Fruit fly (Drosophila melanogaster): ENCODE measurements around the gene alpha-Est5.

Gene alpha-Est5

DNA sequence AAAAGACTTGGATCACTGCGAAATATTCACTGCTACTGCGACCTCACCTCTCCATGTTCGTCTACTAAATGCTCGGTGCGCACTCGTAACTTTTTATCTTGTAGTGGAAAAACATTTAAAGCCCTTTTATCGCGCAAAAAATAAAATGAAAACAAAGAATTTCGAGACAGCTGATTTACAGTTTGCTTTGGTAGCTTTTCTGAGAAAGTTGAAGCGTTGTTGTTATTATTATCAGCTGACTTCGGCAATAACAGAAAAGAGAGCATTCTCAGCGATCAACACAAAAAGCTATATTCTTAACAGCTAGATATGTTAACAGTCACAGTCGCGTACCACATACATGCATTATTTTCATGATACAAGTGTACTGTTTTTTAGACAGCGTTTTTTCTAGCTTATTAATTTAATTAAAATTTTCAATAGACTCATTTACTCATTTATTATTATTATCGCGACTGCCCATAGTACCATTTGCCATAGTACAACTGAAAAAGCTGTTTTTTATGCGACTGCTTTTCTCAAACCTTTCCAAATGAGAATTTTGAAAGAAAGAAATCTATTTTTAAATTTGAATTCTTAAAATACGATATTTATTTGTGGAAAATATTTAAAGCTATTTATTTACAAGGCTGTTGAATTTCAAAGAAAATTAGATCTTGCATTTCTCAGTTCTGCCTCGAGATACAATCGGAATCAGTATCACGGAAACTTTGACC, 5.1 kb upstream of the alpha-Est5 start, which contains the start of the genes alpha-Est3 and alpha-Est2:
Gene alpha-Est3 (minus strand): TSS at position 487 of the 716 bp plus-strand sequence.
Gene alpha-Est2 (plus strand): TSS at position 666 of the 716 bp plus-strand sequence.
- TF ChIP-seq bbx (GFP tag; IDR thresholded peaks at IDR 0.05; ENCODE audit: partially characterized antibody) (no peak), Deaf1 (tag; optimal IDR thresholded peaks at IDR 0.05) (peak; percentile 36), CG6765 (GFP tag; optimal IDR thresholded peaks at IDR 0.05) (no peak), CG30020 (tag; optimal IDR thresholded peaks at IDR 0.05) (no peak), Trl (optimal IDR thresholded peaks at IDR 0.05) (peak in 1 of 2 experiments; percentile 38), Trl (GFP tag; optimal IDR thresholded peaks at IDR 0.05) (no peak), CG15073 (GFP tag; optimal IDR thresholded peaks at IDR 0.05) (peak; percentile 90), Doc3 (GFP tag; IDR thresholded peaks at IDR 0.05; ENCODE audit: partially characterized antibody) (no peak), crp (GFP tag; optimal IDR thresholded peaks at IDR 0.05) (peak in 1 of 2 experiments; percentile 75), sd (tag; optimal IDR thresholded peaks at IDR 0.05) (peak; percentile 36), CG13287 (GFP tag; IDR thresholded peaks at IDR 0.05; ENCODE audit: partially characterized antibody) (peak; percentile 24; the same call in 1 of the 2 replicates), lbe (GFP tag; optimal IDR thresholded peaks at IDR 0.05) (peak; percentile 22), CG34224 (GFP tag; IDR thresholded peaks at IDR 0.05; ENCODE audit: partially characterized antibody) (peak; percentile 15; the same call in 1 of the 3 replicates), CG3995 (GFP tag; optimal IDR thresholded peaks at IDR 0.05) (peak; percentile 50), Med (GFP tag) (peak; percentile 21), mld (GFP tag; IDR thresholded peaks at IDR 0.05; ENCODE audit: partially characterized antibody) (no peak), CG15696 (tag; optimal IDR thresholded peaks at IDR 0.05) (no peak)

dm6 chr3R:7538435-7538834, 2.2 kb upstream of the alpha-Est5 start, which contains the start of gene alpha-Est4:
Gene alpha-Est4 (minus strand): TSS chr3R:7538615.
- TF ChIP-seq CG1832 (GFP tag; optimal IDR thresholded peaks at IDR 0.05) (no peak), sr (GFP tag; IDR thresholded peaks at IDR 0.05) (no peak), sug (tag; optimal IDR thresholded peaks at IDR 0.05) (peak; percentile 36), az2 (GFP tag; optimal IDR thresholded peaks at IDR 0.05) (no peak), exex (tag; optimal IDR thresholded peaks at IDR 0.05) (peak; percentile 81), CG2199 (GFP tag; IDR thresholded peaks at IDR 0.05) (no peak), slbo (GFP tag; IDR thresholded peaks at IDR 0.05) (no peak), mirr (GFP tag; optimal IDR thresholded peaks at IDR 0.05) (peak; percentile 60), CG14710 (tag; optimal IDR thresholded peaks at IDR 0.05) (no peak), ase (GFP tag; IDR thresholded peaks at IDR 0.05) (no peak), grn (GFP tag; optimal IDR thresholded peaks at IDR 0.05) (peak; percentile 39)

DNA sequence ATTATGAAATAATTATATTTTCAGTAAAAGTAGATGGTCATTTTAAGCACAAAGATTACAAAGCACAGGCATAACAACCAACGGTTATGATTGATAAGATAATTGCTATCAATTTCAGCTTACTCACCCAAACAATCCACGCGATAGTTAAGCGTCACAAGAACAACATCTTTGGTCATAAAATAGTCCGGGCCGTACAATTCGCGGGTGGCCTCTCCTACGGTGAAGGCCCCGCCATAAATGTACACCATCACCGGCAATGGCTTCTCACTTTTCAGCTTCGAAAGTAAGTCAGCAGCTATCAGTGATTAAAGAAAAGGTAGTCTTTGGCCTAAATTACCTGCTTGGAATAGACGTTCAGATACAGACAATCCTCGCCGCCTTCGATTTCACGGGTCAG, 584 bp downstream of the alpha-Est5 start:
- TF ChIP-seq CG12391 (tag; optimal IDR thresholded peaks at IDR 0.05) (no peak), Ets65A (GFP tag) (peak; percentile 23), ERR (GFP tag; optimal IDR thresholded peaks at IDR 0.05) (no peak), Atf-2 (GFP tag; optimal IDR thresholded peaks at IDR 0.05) (no peak), CG6791 (GFP tag; IDR thresholded peaks at IDR 0.05; ENCODE audit: partially characterized antibody) (no peak), ro (GFP tag; IDR thresholded peaks at IDR 0.05) (no peak), insv (GFP tag; optimal IDR thresholded peaks at IDR 0.05) (no peak), sug (tag; optimal IDR thresholded peaks at IDR 0.05) (peak; percentile 92), exex (tag; optimal IDR thresholded peaks at IDR 0.05) (peak; percentile 79), pb (GFP tag; optimal IDR thresholded peaks at IDR 0.05) (no peak), Atf6 (GFP tag; IDR thresholded peaks at IDR 0.05) (no peak), eyg (GFP tag; optimal IDR thresholded peaks at IDR 0.05) (no peak)
